Worm (Caenorhabditis elegans) whole organism, late embryonic: Measurements from ENCODE around the gene T27F7.12.

ENCODE experiments used
- K02D7.2 ChIP-seq: sonication (generic microtip); optimal IDR thresholded peaks from 2 replicates; lab custom pipeline; 2017; ENCODE audit warnings: mild to moderate bottlenecking, missing genetic modification characterization, missing compliant biosample characterization
- dve-1 ChIP-seq: sonication (generic microtip); optimal IDR thresholded peaks from 2 replicates; lab custom pipeline; 2017; ENCODE audit warnings: antibody characterized with exemption, mild to moderate bottlenecking, missing genetic modification characterization, missing compliant biosample characterization
- elt-2 ChIP-seq: sonication (generic microtip); optimal IDR thresholded peaks from 2 replicates; lab custom pipeline; 2016; ENCODE audit warnings: missing genetic modification reagents, missing genetic modification characterization, missing compliant biosample characterization
- fkh-10 ChIP-seq: fragments of 150-350 bp; optimal IDR thresholded peaks from 2 replicates; lab custom pipeline; 2014; ENCODE audit warnings: missing biosample characterization, missing genetic modification reagents, missing genetic modification characterization
- hlh-30 ChIP-seq: sonication (generic microtip); optimal IDR thresholded peaks from 2 replicates; lab custom pipeline; 2017; ENCODE audit warnings: antibody characterized with exemption, missing genetic modification characterization, missing compliant biosample characterization; ENCODE audit not compliant: insufficient read depth
- lin-11 ChIP-seq: fragments of 200-800 bp; sonication (Bioruptor generic); optimal IDR thresholded peaks from 2 replicates; lab custom pipeline; 2018; ENCODE audit warnings: mild to moderate bottlenecking, missing genetic modification characterization, missing compliant biosample characterization
- pha-4 ChIP-seq: fragments of 150-350 bp; optimal IDR thresholded peaks from 2 replicates; lab custom pipeline; 2018; ENCODE audit warnings: missing biosample characterization, missing genetic modification reagents, missing genetic modification characterization
- unc-42 ChIP-seq: sonication (generic microtip); optimal IDR thresholded peaks from 2 replicates; lab custom pipeline; 2016; ENCODE audit warnings: missing genotype, missing genetic modification characterization, missing compliant biosample characterization
- unc-86 ChIP-seq: sonication (generic microtip); optimal IDR thresholded peaks from 2 replicates; lab custom pipeline; 2016; ENCODE audit warnings: missing genetic modification characterization, missing compliant biosample characterization

DNA sequence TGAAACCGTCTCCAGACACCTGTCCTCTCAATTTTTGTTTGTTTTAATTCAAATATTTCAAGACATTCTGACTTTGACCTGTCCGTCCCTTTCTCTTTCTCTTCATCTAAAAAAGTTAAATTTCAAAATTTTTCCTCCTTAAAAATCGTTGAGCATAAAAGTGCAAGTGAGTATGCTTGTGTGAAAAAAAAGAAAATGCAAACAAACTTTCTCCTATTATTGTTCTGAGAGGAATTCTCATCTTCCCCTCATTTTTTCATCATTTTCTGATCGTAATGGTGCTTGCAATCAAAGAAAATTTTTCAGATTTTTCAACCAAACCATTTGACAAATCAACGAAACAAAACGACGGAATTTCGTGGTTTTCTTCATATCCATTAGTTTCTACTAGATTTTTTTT, 21.0 kb upstream of the T27F7.12 start, which contains the start of gene shc-2:
- TF ChIP-seq elt-2 (tag; lab: Kevin White, UChicago) (no peak), hlh-30 (tag; lab: Kevin White, UChicago) (no peak), dve-1 (tag; lab: Kevin White, UChicago) (no peak), unc-86 (tag; lab: Kevin White, UChicago) (no peak), K02D7.2 (tag; lab: Kevin White, UChicago) (no peak), unc-42 (tag; lab: Kevin White, UChicago) (no peak), fkh-10 (GFP tag; lab: Kevin White, UChicago) (no peak), lin-11 (tag; lab: Kevin White, UChicago) (no peak), pha-4 (tag; lab: Kevin White, UChicago) (no peak)
